Worm (Caenorhabditis elegans) whole organism, young adult: ENCODE measurements around the gene str-144.
A peak's percentile ranks its signal among the peaks of the same experiment; 100 is the strongest.

Experiments used
- B0336.3 ChIP-seq: fragments of 200-800 bp; sonication (Bioruptor generic); IDR thresholded peaks from 2 replicates; pipeline ENCODE4 v1.3.6; 2022; ENCODE audit warnings: missing genetic modification characterization, missing compliant biosample characterization
- D2030.7 ChIP-seq: fragments of 200-800 bp; sonication (Bioruptor generic); IDR thresholded peaks from 2 replicates; pipeline ENCODE4 v1.3.6; 2022; ENCODE audit warnings: missing genetic modification reagents, missing genetic modification characterization, missing compliant biosample characterization
- F23B12.7 ChIP-seq: sonication (generic microtip); optimal IDR thresholded peaks from 2 replicates; lab custom pipeline; 2017; ENCODE audit warnings: missing genetic modification characterization, mild to moderate bottlenecking, missing compliant biosample characterization, antibody characterized with exemption, moderate library complexity; ENCODE audit not compliant: insufficient read depth
- F33H1.4 ChIP-seq: fragments of 200-800 bp; sonication (Bioruptor generic); IDR thresholded peaks from 2 replicates; pipeline ENCODE4 v1.3.6; 2022; ENCODE audit warnings: missing genetic modification reagents, missing genetic modification characterization, missing compliant biosample characterization
- F49E8.2 ChIP-seq: sonication (generic microtip); optimal IDR thresholded peaks from 3 replicates; lab custom pipeline; 2017; ENCODE audit warnings: missing genetic modification characterization, mild to moderate bottlenecking, missing compliant biosample characterization, antibody characterized with exemption, moderate library complexity; ENCODE audit not compliant: insufficient read depth
- F57C9.4 ChIP-seq: sonication (generic microtip); optimal IDR thresholded peaks from 2 replicates; lab custom pipeline; 2017; ENCODE audit warnings: mild to moderate bottlenecking, missing genetic modification characterization, missing compliant biosample characterization
- Y56A3A.18 ChIP-seq: fragments of 200-800 bp; sonication (Bioruptor generic); IDR thresholded peaks from 2 replicates; pipeline ENCODE4 v1.3.6; 2022; ENCODE audit warnings: missing genetic modification reagents, missing genetic modification characterization, missing compliant biosample characterization
- Y95B8A.8 ChIP-seq: fragments of 200-800 bp; sonication (Bioruptor generic); IDR thresholded peaks from 2 replicates; pipeline ENCODE4 v1.3.6; 2022; ENCODE audit warnings: missing genetic modification reagents, missing genetic modification characterization, missing compliant biosample characterization
- ama-1 ChIP-seq, 3 experiments: fragments of 150-350 bp in 1 of 3; sonication (generic microtip) in 2 of 3; optimal IDR thresholded peaks; 2 replicates each; lab custom pipeline; 2014 to 2018; ENCODE audit warnings: missing biosample characterization in 2 of 3, missing genetic modification characterization in 2 of 3, missing genetic modification reagents in 2 of 3
- attf-6 ChIP-seq: fragments of 200-800 bp; sonication (Bioruptor generic); IDR thresholded peaks from 2 replicates; pipeline ENCODE4 v1.3.6; 2022; ENCODE audit warnings: missing genetic modification reagents, missing genetic modification characterization, missing compliant biosample characterization
- bed-1 ChIP-seq: fragments of 200-800 bp; sonication (Bioruptor generic); IDR thresholded peaks from 2 replicates; pipeline ENCODE4 v1.3.6; 2022; ENCODE audit warnings: missing genetic modification reagents, missing genetic modification characterization, missing compliant biosample characterization
- cebp-1 ChIP-seq, 2 experiments: fragments of 200-800 bp in 1 of 2; sonication (Bioruptor generic) in 1 of 2; sonication (generic microtip) in 1 of 2; IDR thresholded peaks in 1 of 2; optimal IDR thresholded peaks in 1 of 2; 2 replicates each; pipeline versions ENCODE4 v1.3.6 to Lab custom; 2017 to 2022; ENCODE audit warnings: missing compliant biosample characterization in 2 of 2, missing genetic modification characterization in 2 of 2, mild to moderate bottlenecking in 1 of 2, missing genetic modification reagents in 1 of 2, moderate library complexity in 1 of 2
- dpl-1 ChIP-seq: fragments of 150-350 bp; optimal IDR thresholded peaks from 2 replicates; lab custom pipeline; 2014; ENCODE audit warnings: missing biosample characterization, missing genetic modification reagents, missing genetic modification characterization
- efl-1 ChIP-seq: fragments of 150-350 bp; optimal IDR thresholded peaks from 2 replicates; lab custom pipeline; 2014; ENCODE audit warnings: missing biosample characterization, missing genetic modification reagents, missing genetic modification characterization
- ekl-4 ChIP-seq: fragments of 200-800 bp; sonication (Bioruptor generic); IDR thresholded peaks from 2 replicates; pipeline ENCODE4 v1.3.6; 2022; ENCODE audit warnings: missing genetic modification reagents, missing genetic modification characterization, missing compliant biosample characterization
- hsf-1 ChIP-seq: fragments of 200-800 bp; sonication (Bioruptor generic); IDR thresholded peaks from 2 replicates; pipeline ENCODE4 v1.3.6; 2022; ENCODE audit warnings: missing genetic modification reagents, missing genetic modification characterization, missing compliant biosample characterization
- lag-1 ChIP-seq: fragments of 200-800 bp; sonication (Bioruptor generic); IDR thresholded peaks from 2 replicates; pipeline ENCODE4 v1.3.6; 2022; ENCODE audit warnings: missing genetic modification reagents, missing genetic modification characterization, missing compliant biosample characterization
- lin-35 ChIP-seq, 3 experiments: fragments of 150-350 bp in 2 of 3; sonication (generic microtip) in 1 of 3; optimal IDR thresholded peaks; 2 replicates each; lab custom pipeline; 2014 to 2018; ENCODE audit warnings: missing biosample characterization in 3 of 3, missing genetic modification characterization in 3 of 3, missing genetic modification reagents in 3 of 3
- lin-40 ChIP-seq: sonication (generic microtip); optimal IDR thresholded peaks from 2 replicates; lab custom pipeline; 2016; ENCODE audit warnings: missing genetic modification characterization, mild to moderate bottlenecking, missing compliant biosample characterization, missing genotype, missing genetic modification reagents
- lin-54 ChIP-seq: fragments of 200-800 bp; sonication (Bioruptor generic); optimal IDR thresholded peaks from 2 replicates; lab custom pipeline; 2018; ENCODE audit warnings: mild to moderate bottlenecking, missing genetic modification characterization, missing compliant biosample characterization
- lsl-1 ChIP-seq: fragments of 200-800 bp; sonication (Bioruptor generic); optimal IDR thresholded peaks from 2 replicates; lab custom pipeline; 2018; ENCODE audit warnings: mild to moderate bottlenecking, missing genetic modification characterization, moderate library complexity, missing compliant biosample characterization
- madf-3 ChIP-seq: fragments of 200-800 bp; sonication (Bioruptor generic); IDR thresholded peaks from 2 replicates; pipeline ENCODE4 v1.3.6; 2022; ENCODE audit warnings: missing genetic modification reagents, missing genetic modification characterization, missing compliant biosample characterization
- madf-6 ChIP-seq: fragments of 200-800 bp; sonication (Bioruptor generic); IDR thresholded peaks from 2 replicates; pipeline ENCODE4 v1.3.6; 2022; ENCODE audit warnings: missing genetic modification reagents, missing genetic modification characterization, missing compliant biosample characterization
- mcd-1 ChIP-seq: fragments of 200-800 bp; sonication (Bioruptor generic); IDR thresholded peaks from 2 replicates; pipeline ENCODE4 v1.3.6; 2022; ENCODE audit warnings: missing genetic modification reagents, missing genetic modification characterization, missing compliant biosample characterization
- nhr-90 ChIP-seq: sonication (generic microtip); optimal IDR thresholded peaks from 2 replicates; lab custom pipeline; 2016; ENCODE audit warnings: missing genotype, mild to moderate bottlenecking, missing genetic modification characterization, missing compliant biosample characterization
- rcor-1 ChIP-seq: fragments of 200-800 bp; sonication (Bioruptor generic); IDR thresholded peaks from 2 replicates; pipeline ENCODE4 v1.3.6; 2022; ENCODE audit warnings: missing genetic modification reagents, missing genetic modification characterization, missing compliant biosample characterization
- sea-2 ChIP-seq: fragments of 200-800 bp; sonication (Bioruptor generic); IDR thresholded peaks from 2 replicates; pipeline ENCODE4 v1.3.6; 2022; ENCODE audit warnings: missing genetic modification characterization, missing compliant biosample characterization
- snpc-1.1 ChIP-seq: sonication (generic microtip); optimal IDR thresholded peaks from 2 replicates; lab custom pipeline; 2017; ENCODE audit warnings: missing genetic modification characterization, mild to moderate bottlenecking, missing compliant biosample characterization, antibody characterized with exemption, moderate library complexity, missing genotype, missing genetic modification reagents; ENCODE audit not compliant: insufficient read depth
- snpc-4 ChIP-seq, 5 experiments: fragments of 150-350 bp in 1 of 5; sonication (generic microtip) in 4 of 5; optimal IDR thresholded peaks; 2 replicates each; lab custom pipeline; 2014 to 2018; ENCODE audit warnings: missing genetic modification characterization in 5 of 5, missing biosample characterization in 3 of 5, antibody characterized with exemption in 2 of 5, mild to moderate bottlenecking in 2 of 5, missing compliant biosample characterization in 2 of 5, missing genotype in 2 of 5, moderate library complexity in 2 of 5, missing genetic modification reagents in 1 of 5
- somi-1 ChIP-seq: fragments of 200-800 bp; sonication (Bioruptor generic); optimal IDR thresholded peaks from 2 replicates; lab custom pipeline; 2018; ENCODE audit warnings: mild to moderate bottlenecking, missing genetic modification characterization, missing compliant biosample characterization
- tbp1 ChIP-seq: fragments of 200-800 bp; sonication (Bioruptor generic); optimal IDR thresholded peaks from 2 replicates; lab custom pipeline; 2018; ENCODE audit warnings: mild to moderate bottlenecking, missing genetic modification characterization, missing compliant biosample characterization
- tlf-1 ChIP-seq: fragments of 200-800 bp; sonication (Bioruptor generic); optimal IDR thresholded peaks from 2 replicates; lab custom pipeline; 2018; ENCODE audit warnings: mild to moderate bottlenecking, missing genetic modification characterization, missing compliant biosample characterization
- xnd-1 ChIP-seq: sonication (generic microtip); optimal IDR thresholded peaks from 2 replicates; lab custom pipeline; 2016; ENCODE audit warnings: missing genotype, missing genetic modification reagents, missing genetic modification characterization, missing compliant biosample characterization
- ztf-25 ChIP-seq: fragments of 200-800 bp; sonication (Bioruptor generic); IDR thresholded peaks from 2 replicates; pipeline ENCODE4 v1.3.6; 2022; ENCODE audit warnings: missing genetic modification reagents, missing genetic modification characterization, missing compliant biosample characterization
- ztf-3 ChIP-seq: fragments of 200-800 bp; sonication (Bioruptor generic); optimal IDR thresholded peaks from 2 replicates; lab custom pipeline; 2018; ENCODE audit warnings: mild to moderate bottlenecking, missing genetic modification characterization, missing compliant biosample characterization

str-144 gene

ce11 chrV:8034811-8035210 is 37.1 kb downstream of the str-144 start, which contains the start of gene algn-12:
TSS of gene algn-12 (plus strand) at chrV:8035111.
- no peak for TF ChIP-seq lin-40
- TF ChIP-seq ama-1 (optimal IDR thresholded peaks at IDR 0.05; lab: Kevin White, UChicago) = no peak
- no peak for TF ChIP-seq ama-1 (GFP tag; optimal IDR thresholded peaks at IDR 0.05; lab: Kevin White, UChicago)

- peak; percentile 56; the same call in 1 of the 2 replicates for TF ChIP-seq attf-6
- 0 out of 2 replicates have a peak, but pooled peaks have one; percentile 3 for TF ChIP-seq madf-3 (GFP tag; lab: Robert Waterston, UW)
- no peak for TF ChIP-seq sea-2 (GFP tag; lab: Robert Waterston, UW)
- peak; percentile 43 for TF ChIP-seq snpc-1.1
- 0 out of 2 replicates have a peak, but pooled peaks have one; percentile 16 for TF ChIP-seq Y95B8A.8
- no peak for TF ChIP-seq ztf-25 (GFP tag; lab: Robert Waterston, UW)
- peak; percentile 82 for TF ChIP-seq hsf-1 (GFP tag; lab: Robert Waterston, UW)
- TF ChIP-seq somi-1 = no peak
- peak; percentile 78 for TF ChIP-seq F23B12.7 (tag; lab: Kevin White, UChicago)
- peak; percentile 90 for TF ChIP-seq mcd-1 (GFP tag; lab: Robert Waterston, UW)
- peak; percentile 53 for TF ChIP-seq lsl-1
- TF ChIP-seq lin-35 (GFP tag; optimal IDR thresholded peaks at IDR 0.05; lab: Kevin White, UChicago) = peak in 2 of 3 experiments; percentile 18 to 77
- no peak for TF ChIP-seq nhr-90
- TF ChIP-seq ekl-4 (GFP tag; lab: Robert Waterston, UW) = 0 out of 2 replicates have a peak, but pooled peaks have one; percentile 47
- TF ChIP-seq B0336.3 = peak; percentile 55
- peak; percentile 88 for TF ChIP-seq lin-54 (GFP tag; lab: Kevin White, UChicago)
- TF ChIP-seq xnd-1 (tag; lab: Kevin White, UChicago) = peak; percentile 46
- TF ChIP-seq lag-1 = no peak
- TF ChIP-seq snpc-4 (GFP tag; optimal IDR thresholded peaks at IDR 0.05; lab: Kevin White, UChicago) = no peak
- peak in 2 of 4 experiments; percentile 11 to 50 for TF ChIP-seq snpc-4 (tag; optimal IDR thresholded peaks at IDR 0.05; lab: Kevin White, UChicago)
- TF ChIP-seq madf-6 (GFP tag; lab: Robert Waterston, UW) = peak; percentile 58
- peak; percentile 35; the same call in 1 of the 2 replicates for TF ChIP-seq F33H1.4 (GFP tag; lab: Robert Waterston, UW)
- no peak for TF ChIP-seq ztf-3 (GFP tag; lab: Kevin White, UChicago)
- peak; percentile 69 for TF ChIP-seq efl-1 (GFP tag; lab: Kevin White, UChicago)
- 0 out of 2 replicates have a peak, but pooled peaks have one; percentile 26 for TF ChIP-seq Y56A3A.18 (GFP tag; lab: Robert Waterston, UW)
- peak; percentile 51 for TF ChIP-seq tlf-1 (GFP tag; lab: Kevin White, UChicago)
- peak; percentile 42 for TF ChIP-seq dpl-1
- no peak for TF ChIP-seq F57C9.4 (tag; lab: Kevin White, UChicago)
- no peak for TF ChIP-seq bed-1 (GFP tag; lab: Robert Waterston, UW)
- no peak for TF ChIP-seq rcor-1 (GFP tag; lab: Robert Waterston, UW)
- TF ChIP-seq D2030.7 (GFP tag; lab: Robert Waterston, UW) = 0 out of 2 replicates have a peak, but pooled peaks have one; percentile 28
- TF ChIP-seq F49E8.2 (tag; lab: Kevin White, UChicago) = peak; percentile 77
- peak; percentile 6 for TF ChIP-seq tbp1
- no peak for TF ChIP-seq cebp-1 (GFP tag; IDR thresholded peaks at IDR 0.05; lab: Robert Waterston, UW)
- TF ChIP-seq cebp-1 (tag; optimal IDR thresholded peaks at IDR 0.05; lab: Kevin White, UChicago) = peak; percentile 42
- TF ChIP-seq, all 124 proteins: peak for 24
Observed at ce11 chrV:8031121-8031520, 40.8 kb downstream of the str-144 start, which contains the start of gene vars-1. TSS of gene vars-1 (plus strand) at chrV:8031411.
